Fruit fly (Drosophila melanogaster) whole organism, wandering third instar larva: ENCODE results near the gene OS9.

Source experiments
- Abd-B ChIP-seq: fragments of >200 bp; optimal IDR thresholded peaks from 2 replicates; lab custom pipeline; 2017; ENCODE audit warnings: missing biosample characterization, missing genetic modification characterization
- CG32264 ChIP-seq: fragments of 200-800 bp; sonication (Bioruptor generic); optimal IDR thresholded peaks from 2 replicates; lab custom pipeline; 2016; ENCODE audit warnings: missing biosample characterization, missing genetic modification characterization
- CG9705 ChIP-seq: fragments of 200-800 bp; sonication (Bioruptor generic); optimal IDR thresholded peaks from 2 replicates; lab custom pipeline; 2018; ENCODE audit warnings: missing biosample characterization, mild to moderate bottlenecking, missing genetic modification characterization
- CrebA ChIP-seq: fragments of 200-800 bp; sonication (Bioruptor generic); optimal IDR thresholded peaks from 2 replicates; lab custom pipeline; 2016; ENCODE audit warnings: missing biosample characterization, mild to moderate bottlenecking, missing genetic modification characterization, borderline replicate concordance
- GATAd ChIP-seq: sonication (Bioruptor generic); optimal IDR thresholded peaks from 2 replicates; lab custom pipeline; 2016; ENCODE audit warnings: missing biosample characterization, missing genetic modification characterization
- HLH106 ChIP-seq: fragments of 200-800 bp; optimal IDR thresholded peaks from 3 replicates; lab custom pipeline; 2019; ENCODE audit warnings: missing biosample characterization, mild to moderate bottlenecking, missing genetic modification characterization, moderate library complexity
- Hnf4 ChIP-seq: fragments of 200-800 bp; sonication (Bioruptor generic); optimal IDR thresholded peaks from 2 replicates; lab custom pipeline; 2016; ENCODE audit warnings: missing biosample characterization, mild to moderate bottlenecking, missing genetic modification characterization
- Hr78 ChIP-seq: fragments of >200 bp; optimal IDR thresholded peaks from 2 replicates; lab custom pipeline; 2017; ENCODE audit warnings: missing biosample characterization, missing genetic modification characterization
- Hr83 ChIP-seq: fragments of 200-300 bp; sonication (Bioruptor generic); optimal IDR thresholded peaks from 2 replicates; lab custom pipeline; 2016; ENCODE audit warnings: missing biosample characterization, mild to moderate bottlenecking, missing genetic modification characterization, moderate library complexity; ENCODE audit not compliant: poor library complexity, severe bottlenecking
- Jra ChIP-seq: sonication (Bioruptor generic); optimal IDR thresholded peaks from 2 replicates; lab custom pipeline; 2016; ENCODE audit warnings: missing biosample characterization, missing genetic modification characterization
- Mio ChIP-seq: sonication (Bioruptor generic); optimal IDR thresholded peaks from 2 replicates; lab custom pipeline; 2016; ENCODE audit warnings: missing biosample characterization, missing genetic modification characterization
- Myc ChIP-seq: fragments of >200 bp; optimal IDR thresholded peaks from 2 replicates; lab custom pipeline; 2017
- N ChIP-seq: fragments of >200 bp; optimal IDR thresholded peaks from 2 replicates; lab custom pipeline; 2018; ENCODE audit warnings: missing biosample characterization, missing external identifiers, missing genetic modification characterization
- OdsH ChIP-seq: fragments of 200-800 bp; sonication (Bioruptor generic); optimal IDR thresholded peaks from 2 replicates; lab custom pipeline; 2016; ENCODE audit warnings: missing biosample characterization, mild to moderate bottlenecking, missing genetic modification characterization
- Rel ChIP-seq, 2 experiments: fragments of 200-800 bp; sonication (Bioruptor generic) in 1 of 2; optimal IDR thresholded peaks; 2 replicates in 1 of 2; 3 replicates in 1 of 2; lab custom pipeline; 2016 to 2019; ENCODE audit warnings: mild to moderate bottlenecking in 2 of 2, missing biosample characterization in 2 of 2, missing genetic modification characterization in 2 of 2, moderate library complexity in 1 of 2
- Sp1 ChIP-seq: fragments of 200-800 bp; sonication (Bioruptor generic); optimal IDR thresholded peaks from 3 replicates; lab custom pipeline; 2019; ENCODE audit warnings: missing biosample characterization, mild to moderate bottlenecking, missing genetic modification characterization, moderate library complexity
- Vsx2 ChIP-seq: fragments of 200-300, 225-300 bp; sonication (Bioruptor generic); optimal IDR thresholded peaks from 2 replicates; lab custom pipeline; 2018; ENCODE audit warnings: missing biosample characterization, missing genetic modification characterization; ENCODE audit not compliant: partially characterized antibody
- br ChIP-seq: fragments of 200-800 bp; sonication (Bioruptor generic); optimal IDR thresholded peaks from 2 replicates; lab custom pipeline; 2016; ENCODE audit warnings: missing biosample characterization, missing genetic modification characterization
- dl ChIP-seq, 2 experiments: fragments of 175-275, 200-275 bp in 1 of 2; fragments of 200-275 bp in 1 of 2; sonication (Bioruptor generic); optimal IDR thresholded peaks; lab custom pipeline; 2018; ENCODE audit warnings: mild to moderate bottlenecking in 2 of 2, missing biosample characterization in 2 of 2, missing genetic modification characterization in 2 of 2, moderate library complexity in 2 of 2; ENCODE audit not compliant: partially characterized antibody in 2 of 2, insufficient read depth in 1 of 2
- dsf ChIP-seq: sonication (Bioruptor generic); optimal IDR thresholded peaks from 2 replicates; lab custom pipeline; 2016; ENCODE audit warnings: missing biosample characterization, missing genetic modification characterization, borderline replicate concordance
- ey ChIP-seq: fragments of 200-800 bp; sonication (Bioruptor generic); optimal IDR thresholded peaks from 2 replicates; lab custom pipeline; 2016; ENCODE audit warnings: missing biosample characterization, missing genetic modification characterization
- fru ChIP-seq: fragments of 200-800 bp; sonication (Bioruptor generic); optimal IDR thresholded peaks from 3 replicates; lab custom pipeline; 2016; ENCODE audit warnings: missing biosample characterization, mild to moderate bottlenecking, missing genetic modification characterization
- h ChIP-seq: fragments of 200-800 bp; sonication (Bioruptor generic); optimal IDR thresholded peaks from 3 replicates; lab custom pipeline; 2016; ENCODE audit warnings: missing biosample characterization, mild to moderate bottlenecking, missing genetic modification characterization
- jim ChIP-seq: fragments of 175-275, 200-325 bp; sonication (Bioruptor generic); optimal IDR thresholded peaks from 2 replicates; lab custom pipeline; 2016; ENCODE audit warnings: missing biosample characterization, mild to moderate bottlenecking, missing genetic modification characterization
- lola ChIP-seq: fragments of >200 bp; optimal IDR thresholded peaks from 2 replicates; lab custom pipeline; 2017; ENCODE audit warnings: missing biosample characterization, missing genetic modification characterization
- pan ChIP-seq: fragments of >200 bp; optimal IDR thresholded peaks from 2 replicates; lab custom pipeline; 2017
- psq ChIP-seq: fragments of 200-800 bp; sonication (Bioruptor generic); optimal IDR thresholded peaks from 3 replicates; lab custom pipeline; 2017; ENCODE audit warnings: missing biosample characterization, mild to moderate bottlenecking, missing genetic modification characterization, moderate library complexity
- rgr ChIP-seq: fragments of 200-800 bp; sonication (Bioruptor generic); optimal IDR thresholded peaks from 3 replicates; lab custom pipeline; 2016; ENCODE audit warnings: missing biosample characterization, mild to moderate bottlenecking, missing genetic modification characterization
- sage ChIP-seq: fragments of 200-800 bp; sonication (Bioruptor generic); optimal IDR thresholded peaks from 2 replicates; lab custom pipeline; 2016; ENCODE audit warnings: missing biosample characterization, mild to moderate bottlenecking, missing genetic modification characterization
- sv ChIP-seq: fragments of 200-800 bp; sonication (Bioruptor generic); optimal IDR thresholded peaks from 3 replicates; lab custom pipeline; 2016; ENCODE audit warnings: missing biosample characterization, missing genetic modification characterization
- usp ChIP-seq: fragments of >200 bp; optimal IDR thresholded peaks from 2 replicates; lab custom pipeline; 2017; ENCODE audit warnings: missing biosample characterization, missing genetic modification characterization

The OS9 gene

DNA sequence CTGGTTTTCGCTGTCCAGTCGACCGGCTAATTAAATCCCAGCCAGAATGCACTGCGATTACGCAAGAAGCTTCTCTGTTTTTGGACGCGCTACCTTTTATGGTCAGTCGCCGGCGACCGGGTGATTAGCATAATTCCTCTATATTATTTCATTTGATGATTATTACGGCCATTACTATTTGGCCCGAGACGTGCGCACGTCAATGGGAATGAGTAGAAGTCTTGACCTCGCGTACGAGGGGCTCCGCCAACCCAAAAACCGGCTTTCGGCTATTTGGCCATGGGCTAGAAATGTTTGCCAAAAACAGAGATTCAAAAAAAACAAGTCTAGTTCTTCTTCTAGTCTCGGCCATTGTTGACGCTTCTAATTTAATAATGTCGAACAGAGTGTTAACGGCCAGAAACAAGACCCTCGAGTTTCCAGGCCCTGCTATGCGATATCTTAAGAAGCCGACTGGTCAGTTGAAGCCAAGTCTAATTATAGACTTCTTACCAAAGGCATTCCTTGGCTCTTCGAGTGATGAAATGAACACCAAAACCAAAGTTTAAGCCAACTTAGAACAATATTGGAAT is 26.2 kb upstream of the OS9 start:
- TF ChIP-seq Hr83 (GFP tag; lab: Kevin White, UChicago): no peak
- TF ChIP-seq ey (GFP tag; lab: Kevin White, UChicago): no peak
- no peak for TF ChIP-seq dl (GFP tag; optimal IDR thresholded peaks at IDR 0.05; lab: Kevin White, UChicago; ENCODE audit: insufficient read depth in 1 of 2, partially characterized antibody in 2 of 2)
- TF ChIP-seq rgr (GFP tag; lab: Kevin White, UChicago): no peak
- TF ChIP-seq N (GFP tag; lab: Kevin White, UChicago): no peak
- TF ChIP-seq CrebA (GFP tag; lab: Kevin White, UChicago): no peak
- TF ChIP-seq dsf (GFP tag; lab: Kevin White, UChicago): no peak
- no peak for TF ChIP-seq psq (GFP tag; lab: Kevin White, UChicago)
- TF ChIP-seq sv (GFP tag; lab: Kevin White, UChicago): no peak
- no peak for TF ChIP-seq jim (GFP tag; lab: Kevin White, UChicago)
- no peak for TF ChIP-seq GATAd (GFP tag; lab: Kevin White, UChicago)
- TF ChIP-seq Sp1: no peak
- no peak for TF ChIP-seq lola (GFP tag; lab: Kevin White, UChicago)
- no peak for TF ChIP-seq Hnf4
- TF ChIP-seq Rel (GFP tag; optimal IDR thresholded peaks at IDR 0.05; lab: Kevin White, UChicago): no peak
- no peak for TF ChIP-seq Rel (tag; optimal IDR thresholded peaks at IDR 0.05; lab: Kevin White, UChicago)
- TF ChIP-seq Abd-B (GFP tag; lab: Kevin White, UChicago): no peak
- no peak for TF ChIP-seq pan

DNA sequence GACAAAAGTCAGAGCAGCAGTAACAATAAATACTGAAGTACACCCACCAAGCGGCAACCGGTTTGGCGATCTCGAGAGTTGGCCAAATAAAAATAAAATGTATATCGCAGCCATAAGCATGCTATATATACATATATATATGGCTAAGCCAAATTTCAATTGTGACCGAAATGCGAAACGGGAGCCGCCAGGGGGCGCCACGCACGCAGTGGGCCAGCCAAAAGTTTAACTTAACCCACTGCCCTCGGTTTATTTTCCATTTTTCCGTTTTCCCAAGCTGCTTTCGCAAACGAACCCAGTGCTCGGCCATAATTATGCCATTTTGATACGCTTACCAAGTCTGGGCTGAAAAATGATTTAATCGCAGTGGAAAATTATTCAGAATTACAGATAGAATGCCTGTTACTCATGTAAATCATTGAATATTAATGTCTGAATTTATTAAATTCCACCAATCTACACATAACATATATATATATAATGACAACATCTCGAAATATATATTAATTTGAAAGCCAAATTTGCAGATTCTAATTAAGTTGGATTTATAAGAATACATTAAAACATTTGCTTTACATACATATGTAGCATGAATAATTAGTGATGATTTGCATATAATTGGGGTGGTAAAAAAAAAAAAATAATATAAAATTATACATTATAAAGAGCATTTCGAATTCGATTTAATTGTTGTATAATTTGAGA is 23.5 kb upstream of the OS9 start:
- TF ChIP-seq OdsH (GFP tag; lab: Kevin White, UChicago) (no peak), dl (GFP tag; optimal IDR thresholded peaks at IDR 0.05; lab: Kevin White, UChicago; ENCODE audit: insufficient read depth in 1 of 2, partially characterized antibody in 2 of 2) (no peak), fru (GFP tag; lab: Kevin White, UChicago) (no peak), CG9705 (no peak), br (GFP tag; lab: Kevin White, UChicago) (no peak), Hr78 (no peak), Hr83 (GFP tag; lab: Kevin White, UChicago) (no peak), Jra (GFP tag; lab: Kevin White, UChicago) (no peak), Myc (no peak), Vsx2 (GFP tag; lab: Kevin White, UChicago) (no peak), rgr (GFP tag; lab: Kevin White, UChicago) (no peak)
- TF ChIP-seq, all 38 proteins: peak for 0

DNA sequence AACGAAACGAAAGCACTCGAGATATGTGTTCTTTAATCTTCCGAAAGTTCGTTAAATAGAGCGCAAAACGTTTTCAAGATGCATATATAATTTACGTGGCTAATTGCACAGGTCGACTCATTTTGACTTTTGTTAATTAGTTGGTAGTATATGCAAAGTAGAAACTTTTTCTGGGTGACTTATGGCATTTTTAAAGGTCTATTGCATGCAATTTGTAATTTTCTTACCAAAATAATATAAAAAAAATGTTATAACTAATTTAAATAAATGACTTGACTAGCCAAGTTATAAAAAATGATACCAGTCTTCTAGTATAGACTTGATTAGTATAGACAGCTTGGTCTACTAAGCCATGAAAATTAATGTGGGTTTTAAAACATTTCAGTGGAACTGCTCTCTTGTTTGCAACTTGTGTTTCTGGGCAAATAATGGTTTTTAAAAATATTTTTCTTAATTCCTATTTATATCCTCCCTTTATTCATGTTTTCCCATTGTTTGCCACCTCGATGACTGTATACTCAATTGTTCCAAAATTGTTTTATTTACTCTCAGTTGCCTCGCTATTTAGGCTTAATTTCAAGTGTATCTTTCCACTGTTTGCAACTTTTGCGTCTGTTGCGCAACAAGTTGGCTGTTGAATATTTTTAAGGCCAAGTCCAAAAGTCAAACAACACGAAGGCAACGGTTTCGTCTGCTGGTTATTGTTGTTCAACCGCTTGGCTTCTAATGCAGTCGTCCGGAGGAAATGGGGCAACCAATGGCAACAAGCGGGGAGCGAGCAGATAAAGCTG is 21.8 kb upstream of the OS9 start:
- TF ChIP-seq h (GFP tag; lab: Kevin White, UChicago) (peak; percentile 6), Hr83 (GFP tag; lab: Kevin White, UChicago) (peak; percentile 42), HLH106 (no peak)

DNA sequence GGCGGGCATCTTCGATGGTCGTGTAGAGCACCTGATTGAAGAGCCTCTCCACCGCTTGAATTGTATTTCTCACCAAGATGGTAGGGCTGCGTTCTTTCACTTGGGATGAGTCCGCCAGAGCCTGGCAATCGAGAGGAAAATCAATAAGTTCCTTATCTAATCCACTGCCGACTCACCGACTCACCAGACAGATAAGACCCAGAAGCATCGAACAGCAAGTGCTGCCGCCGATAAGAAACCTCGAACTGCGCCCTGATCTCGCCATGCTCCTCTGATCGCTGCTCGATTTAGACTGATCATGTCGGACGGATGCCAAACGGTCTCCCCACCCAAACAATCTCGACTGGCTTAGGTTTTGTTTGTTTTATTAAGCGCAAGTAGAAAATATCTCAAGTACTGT is 1.1 kb upstream of the OS9 start, which contains the start of gene Hf:
Gene Hf (minus strand): TSS at position 296 of the 400 bp plus-strand sequence.
- TF ChIP-seq Jra (GFP tag; lab: Kevin White, UChicago) (no peak), usp (no peak), Vsx2 (GFP tag; lab: Kevin White, UChicago) (no peak), GATAd (GFP tag; lab: Kevin White, UChicago) (no peak), sage (no peak), CG32264 (no peak), Mio (GFP tag; lab: Kevin White, UChicago) (no peak), jim (GFP tag; lab: Kevin White, UChicago) (no peak)
